Fruit fly (Drosophila melanogaster): Measurements from ENCODE around the gene Cp36.

- TF ChIP-seq h (optimal IDR thresholded peaks at IDR 0.05) = no peak
- no peak for TF ChIP-seq insv (optimal IDR thresholded peaks at IDR 0.05)
- no peak for TF ChIP-seq psq (optimal IDR thresholded peaks at IDR 0.05)
- TF ChIP-seq ttk (optimal IDR thresholded peaks at IDR 0.05) = no peak
- TF ChIP-seq Myc (optimal IDR thresholded peaks at IDR 0.05) = no peak
Observed at dm6 chrX:8481462-8481861, 2.3 kb downstream of the Cp36 start, which contains the start of gene Cp38.

All from Kc167 (cell line).